Fruit fly (Drosophila melanogaster) whole organism, embryonic: ENCODE data around the gene CG6607.

Experiments
- B-H1 ChIP-seq: fragments of 200-800 bp; sonication (Bioruptor generic); IDR thresholded peaks from 3 replicates; pipeline ENCODE4 v1.3.6; 2022; ENCODE audit warnings: missing biosample characterization, missing genetic modification characterization
- C15 ChIP-seq: fragments of 200-800 bp; sonication (Bioruptor generic); IDR thresholded peaks from 3 replicates; pipeline ENCODE4 v1.3.6; 2022; ENCODE audit warnings: missing biosample characterization, missing genetic modification characterization
- CG11695 ChIP-seq: fragments of 200-800 bp; sonication (Bioruptor generic); IDR thresholded peaks from 3 replicates; pipeline ENCODE4 v1.3.6; 2022; ENCODE audit warnings: missing biosample characterization, missing genetic modification characterization
- CG12104 ChIP-seq: fragments of 200-800 bp; sonication (Bioruptor generic); optimal IDR thresholded peaks from 3 replicates; lab custom pipeline; 2016; ENCODE audit warnings: missing biosample characterization, missing genetic modification characterization
- CG13287 ChIP-seq: fragments of 200-800 bp; sonication (Bioruptor generic); IDR thresholded peaks from 2 replicates; pipeline ENCODE4 v1.3.6; 2022; ENCODE audit warnings: missing biosample characterization, missing genetic modification characterization; ENCODE audit not compliant: partially characterized antibody
- CG13624 ChIP-seq: fragments of 200-800 bp; sonication (Bioruptor generic); optimal IDR thresholded peaks from 2 replicates; lab custom pipeline; 2016; ENCODE audit warnings: missing biosample characterization, missing genetic modification characterization
- CG17328 ChIP-seq: fragments of 200-800 bp; sonication (Bioruptor generic); IDR thresholded peaks from 2 replicates; pipeline ENCODE4 v1.3.6; 2022; ENCODE audit warnings: missing biosample characterization, missing genetic modification characterization
- CG17568 ChIP-seq: fragments of 200-800 bp; sonication (Bioruptor generic); optimal IDR thresholded peaks from 2 replicates; lab custom pipeline; 2018; ENCODE audit warnings: missing biosample characterization, mild to moderate bottlenecking, missing genetic modification characterization, moderate library complexity
- CG2889 ChIP-seq: fragments of 200-800 bp; sonication (Bioruptor generic); IDR thresholded peaks from 3 replicates; pipeline ENCODE4 v1.3.6; 2022; ENCODE audit warnings: missing biosample characterization, missing genetic modification characterization
- CG42726 ChIP-seq: fragments of 200-800 bp; sonication (Bioruptor generic); IDR thresholded peaks from 2 replicates; pipeline ENCODE4 v1.3.6; 2022; ENCODE audit warnings: missing biosample characterization, missing genetic modification characterization; ENCODE audit not compliant: partially characterized antibody
- CG5953 ChIP-seq: fragments of 200-800 bp; sonication (Bioruptor generic); IDR thresholded peaks from 2 replicates; pipeline ENCODE4 v1.3.6; 2022; ENCODE audit warnings: missing biosample characterization, missing genetic modification characterization
- CG6175 ChIP-seq: fragments of 200-800 bp; sonication (Bioruptor generic); IDR thresholded peaks from 3 replicates; pipeline ENCODE4 v1.3.6; 2022; ENCODE audit warnings: missing biosample characterization, missing genetic modification characterization
- CG6689 ChIP-seq: fragments of 200-800 bp; sonication (Bioruptor generic); IDR thresholded peaks from 2 replicates; pipeline ENCODE4 v1.3.6; 2022; ENCODE audit warnings: missing biosample characterization, missing genetic modification characterization
- CG6791 ChIP-seq: fragments of 200-800 bp; sonication (Bioruptor generic); IDR thresholded peaks from 3 replicates; pipeline ENCODE4 v1.3.6; 2022; ENCODE audit warnings: missing biosample characterization, missing genetic modification characterization; ENCODE audit not compliant: partially characterized antibody
- CG8944 ChIP-seq: fragments of 200-800 bp; sonication (Bioruptor generic); optimal IDR thresholded peaks from 3 replicates; lab custom pipeline; 2016; ENCODE audit warnings: missing biosample characterization, missing genetic modification characterization
- CG9215 ChIP-seq: fragments of 200-800 bp; sonication (Bioruptor generic); IDR thresholded peaks from 2 replicates; pipeline ENCODE4 v1.3.6; 2022; ENCODE audit warnings: missing biosample characterization, missing genetic modification characterization
- CTCF ChIP-seq: fragments of 200-800 bp; sonication (Bioruptor generic); optimal IDR thresholded peaks from 2 replicates; lab custom pipeline; 2017; ENCODE audit warnings: missing biosample characterization, mild to moderate bottlenecking, missing genetic modification characterization, moderate library complexity
- Camta ChIP-seq: fragments of 200-800 bp; sonication (Bioruptor generic); optimal IDR thresholded peaks from 2 replicates; lab custom pipeline; 2016; ENCODE audit warnings: missing biosample characterization, missing genetic modification characterization
- Chrac-16 ChIP-seq: fragments of 200-800 bp; sonication (Bioruptor generic); optimal IDR thresholded peaks from 3 replicates; lab custom pipeline; 2016; ENCODE audit warnings: missing biosample characterization, missing genetic modification characterization
- Dfd ChIP-seq, 2 experiments: fragments of >200 bp; optimal IDR thresholded peaks; 2 replicates each; lab custom pipeline; 2017; ENCODE audit warnings: missing biosample characterization in 2 of 2, missing genetic modification characterization in 2 of 2
- Dip3 ChIP-seq: fragments of 200-800 bp; sonication (Bioruptor generic); optimal IDR thresholded peaks from 3 replicates; lab custom pipeline; 2016; ENCODE audit warnings: missing biosample characterization, missing genetic modification characterization
- Ets97D ChIP-seq: fragments of 200-800 bp; sonication (Bioruptor generic); optimal IDR thresholded peaks from 3 replicates; lab custom pipeline; 2016; ENCODE audit warnings: missing biosample characterization, missing genetic modification characterization
- Mad ChIP-seq: fragments of 200-800 bp; sonication (Bioruptor generic); optimal IDR thresholded peaks from 2 replicates; lab custom pipeline; 2016; ENCODE audit warnings: missing biosample characterization, missing genetic modification characterization
- Rx ChIP-seq: fragments of 200-800 bp; sonication (Bioruptor generic); IDR thresholded peaks from 2 replicates; pipeline ENCODE4 v1.3.6; 2022; ENCODE audit warnings: missing biosample characterization, missing genetic modification characterization
- YL-1 ChIP-seq: fragments of 200-800 bp; sonication (Bioruptor generic); optimal IDR thresholded peaks from 3 replicates; lab custom pipeline; 2017; ENCODE audit warnings: missing biosample characterization, mild to moderate bottlenecking, missing genetic modification characterization
- amos ChIP-seq: fragments of 200-800 bp; sonication (Bioruptor generic); IDR thresholded peaks from 2 replicates; pipeline ENCODE4 v1.3.6; 2022; ENCODE audit warnings: missing biosample characterization, missing genetic modification characterization; ENCODE audit not compliant: partially characterized antibody
- aop ChIP-seq: fragments of 200-800 bp; sonication (Bioruptor generic); IDR thresholded peaks from 2 replicates; pipeline ENCODE4 v1.3.6; 2022; ENCODE audit warnings: missing biosample characterization, missing genetic modification characterization
- bowl ChIP-seq: fragments of 200-800 bp; sonication (Bioruptor generic); IDR thresholded peaks from 2 replicates; pipeline ENCODE4 v1.3.6; 2022; ENCODE audit warnings: missing biosample characterization, missing genetic modification characterization
- chif ChIP-seq, 2 experiments: fragments of 200-800 bp; sonication (Bioruptor generic); optimal IDR thresholded peaks; 3 replicates each; lab custom pipeline; 2016; ENCODE audit warnings: missing biosample characterization in 2 of 2, missing genetic modification characterization in 2 of 2
- chn ChIP-seq: fragments of 200-800 bp; sonication (Bioruptor generic); optimal IDR thresholded peaks from 2 replicates; lab custom pipeline; 2016; ENCODE audit warnings: missing biosample characterization, missing genetic modification characterization
- crol ChIP-seq: fragments of 200-800 bp; sonication (Bioruptor generic); IDR thresholded peaks from 2 replicates; pipeline ENCODE4 v1.3.6; 2022; ENCODE audit warnings: missing biosample characterization, missing genetic modification characterization
- crp ChIP-seq, 2 experiments: fragments of 200-800 bp; sonication (Bioruptor generic); optimal IDR thresholded peaks; 2 replicates in 1 of 2; 3 replicates in 1 of 2; lab custom pipeline; 2017; ENCODE audit warnings: missing biosample characterization in 2 of 2, missing genetic modification characterization in 2 of 2, mild to moderate bottlenecking in 1 of 2, moderate library complexity in 1 of 2
- dimm ChIP-seq: fragments of 200-800 bp; sonication (Bioruptor generic); IDR thresholded peaks from 2 replicates; pipeline ENCODE4 v1.3.6; 2022; ENCODE audit warnings: missing biosample characterization, missing genetic modification characterization
- dpn ChIP-seq, 2 experiments: fragments of 200-800 bp; sonication (Bioruptor generic); optimal IDR thresholded peaks; 3 replicates each; lab custom pipeline; 2016; ENCODE audit warnings: missing biosample characterization in 2 of 2, missing genetic modification characterization in 2 of 2
- gro ChIP-seq: fragments of 200-800 bp; sonication (Bioruptor generic); optimal IDR thresholded peaks from 2 replicates; lab custom pipeline; 2016; ENCODE audit warnings: missing biosample characterization, missing genetic modification characterization
- jing ChIP-seq: fragments of 200-800 bp; sonication (Bioruptor generic); optimal IDR thresholded peaks from 2 replicates; lab custom pipeline; 2018; ENCODE audit warnings: missing biosample characterization, mild to moderate bottlenecking, missing genetic modification characterization
- kah ChIP-seq: fragments of 200-800 bp; sonication (Bioruptor generic); optimal IDR thresholded peaks from 2 replicates; lab custom pipeline; 2018; ENCODE audit warnings: missing biosample characterization, mild to moderate bottlenecking, missing genetic modification characterization
- kay ChIP-seq: fragments of 200-800 bp; sonication (Bioruptor generic); optimal IDR thresholded peaks from 2 replicates; lab custom pipeline; 2016; ENCODE audit warnings: missing biosample characterization, missing genetic modification characterization
- lov ChIP-seq, 2 experiments: fragments of 200-800 bp in 1 of 2; fragments of >200 bp in 1 of 2; sonication (Bioruptor generic) in 1 of 2; IDR thresholded peaks in 1 of 2; optimal IDR thresholded peaks in 1 of 2; 2 replicates in 1 of 2; 3 replicates in 1 of 2; pipeline versions ENCODE4 v1.3.6 to Lab custom; 2017 to 2022; ENCODE audit warnings: missing biosample characterization in 1 of 2, missing genetic modification characterization in 1 of 2
- maf-S ChIP-seq: fragments of 200-800 bp; sonication (Bioruptor generic); optimal IDR thresholded peaks from 2 replicates; lab custom pipeline; 2016; ENCODE audit warnings: missing biosample characterization, missing genetic modification characterization
- org-1 ChIP-seq: fragments of 200-800 bp; sonication (Bioruptor generic); optimal IDR thresholded peaks from 2 replicates; lab custom pipeline; 2017; ENCODE audit warnings: missing biosample characterization, missing genetic modification characterization
- prd ChIP-seq, 3 experiments: fragments of >200 bp in 2 of 3; fragments of 200-800 bp in 1 of 3; sonication (Bioruptor generic) in 1 of 3; optimal IDR thresholded peaks in 2 of 3; IDR thresholded peaks in 1 of 3; 2 replicates in 2 of 3; 3 replicates in 1 of 3; pipeline versions ENCODE4 v1.3.6 to Lab custom; 2017 to 2022; ENCODE audit warnings: missing biosample characterization in 1 of 3, missing genetic modification characterization in 1 of 3
- pum ChIP-seq: fragments of 200-800 bp; sonication (Bioruptor generic); optimal IDR thresholded peaks from 2 replicates; lab custom pipeline; 2016; ENCODE audit warnings: missing biosample characterization, missing genetic modification characterization
- ranshi ChIP-seq: fragments of 200-800 bp; sonication (Bioruptor generic); IDR thresholded peaks from 2 replicates; pipeline ENCODE4 v1.3.6; 2022; ENCODE audit warnings: missing biosample characterization, missing genetic modification characterization
- sc ChIP-seq, 3 experiments: fragments of >200 bp in 2 of 3; fragments of 200-800 bp in 1 of 3; sonication (Bioruptor generic) in 1 of 3; optimal IDR thresholded peaks; 2 replicates in 2 of 3; 3 replicates in 1 of 3; lab custom pipeline; 2017; ENCODE audit warnings: mild to moderate bottlenecking in 1 of 3, missing biosample characterization in 1 of 3, missing genetic modification characterization in 1 of 3, missing genetic modification reagents in 1 of 3
- sd ChIP-seq: fragments of 200-800 bp; sonication (Bioruptor generic); optimal IDR thresholded peaks from 3 replicates; lab custom pipeline; 2018; ENCODE audit warnings: missing biosample characterization, mild to moderate bottlenecking, missing genetic modification characterization, moderate library complexity
- shn ChIP-seq: fragments of 200-800 bp; sonication (Bioruptor generic); optimal IDR thresholded peaks from 3 replicates; lab custom pipeline; 2016; ENCODE audit warnings: missing biosample characterization, missing genetic modification characterization
- sob ChIP-seq: fragments of 200-800 bp; sonication (Bioruptor generic); IDR thresholded peaks from 2 replicates; pipeline ENCODE4 v1.3.6; 2022; ENCODE audit warnings: missing biosample characterization, missing genetic modification characterization
- wek ChIP-seq: fragments of 200-800 bp; sonication (Bioruptor generic); optimal IDR thresholded peaks from 3 replicates; lab custom pipeline; 2018; ENCODE audit warnings: missing biosample characterization, mild to moderate bottlenecking, missing genetic modification characterization, moderate library complexity
- zfh1 ChIP-seq: fragments of 200-800 bp; sonication (Bioruptor generic); IDR thresholded peaks from 3 replicates; pipeline ENCODE4 v1.3.6; 2022; ENCODE audit warnings: missing biosample characterization, missing genetic modification characterization

The CG6607 gene

DNA sequence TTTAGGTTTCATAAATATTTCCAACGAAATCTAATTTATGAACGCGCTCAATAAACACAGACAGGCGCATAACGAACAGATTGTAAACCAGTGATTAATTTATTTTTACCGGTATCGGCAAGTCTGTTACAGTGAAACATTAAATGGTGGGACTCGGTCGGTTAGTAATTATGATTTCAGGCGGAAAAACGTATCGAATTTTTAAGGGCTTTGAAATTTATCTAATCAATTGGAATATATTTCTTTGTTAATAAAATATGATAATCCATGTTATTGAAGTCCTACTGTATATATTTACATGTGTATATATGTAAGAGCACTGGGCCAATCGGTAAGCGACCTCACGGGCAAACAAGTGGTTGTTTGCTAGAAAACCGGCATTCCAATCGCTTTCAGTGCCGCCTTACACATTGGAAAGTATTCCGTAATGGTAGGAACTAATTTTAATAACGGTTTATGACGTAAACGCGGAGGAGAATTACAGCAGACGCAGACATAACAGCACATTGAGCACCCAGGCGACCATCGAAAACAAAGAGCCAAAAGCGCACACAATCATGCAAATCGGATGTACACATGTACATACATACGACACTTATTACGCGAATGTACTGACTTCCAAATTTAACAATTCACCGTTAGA is 15.3 kb downstream of the CG6607 start (continued):
- TF ChIP-seq CG17568 (GFP tag; lab: Kevin White, UChicago) (no peak), CG42726 (GFP tag; lab: Robert Waterston, UW) (no peak), jing (GFP tag; lab: Kevin White, UChicago) (peak; percentile 78), CG6791 (GFP tag; lab: Robert Waterston, UW) (no peak), C15 (GFP tag; lab: Robert Waterston, UW) (peak; percentile 93), maf-S (GFP tag; lab: Kevin White, UChicago) (peak; percentile 71), org-1 (peak; percentile 68), zfh1 (GFP tag; lab: Robert Waterston, UW) (peak; percentile 93), YL-1 (GFP tag; lab: Kevin White, UChicago) (peak; percentile 57), Chrac-16 (peak; percentile 91), Mad (GFP tag; lab: Kevin White, UChicago) (peak; percentile 84), amos (GFP tag; lab: Robert Waterston, UW) (no peak), kah (peak; percentile 82), shn (GFP tag; lab: Kevin White, UChicago) (peak; percentile 57), pum (GFP tag; lab: Kevin White, UChicago) (peak; percentile 72), Camta (peak; percentile 89), CG8944 (GFP tag; lab: Kevin White, UChicago) (peak; percentile 71), B-H1 (GFP tag; lab: Robert Waterston, UW) (peak; percentile 94), chn (GFP tag; lab: Kevin White, UChicago) (peak; percentile 83), CG5953 (GFP tag; lab: Robert Waterston, UW) (peak; percentile 90), dimm (GFP tag; lab: Robert Waterston, UW) (peak; percentile 85), CG13287 (GFP tag; lab: Robert Waterston, UW) (no peak), bowl (peak; percentile 95), ranshi (GFP tag; lab: Robert Waterston, UW) (peak; percentile 94), CG6175 (GFP tag; lab: Robert Waterston, UW) (peak; percentile 93), Rx (GFP tag; lab: Robert Waterston, UW) (peak; percentile 84), sc (optimal IDR thresholded peaks at IDR 0.05; lab: Kevin White, UChicago) (no peak), sc (GFP tag; optimal IDR thresholded peaks at IDR 0.05; lab: Kevin White, UChicago) (peak; percentile 59), CG12104 (GFP tag; lab: Kevin White, UChicago) (peak; percentile 92), dpn (GFP tag; optimal IDR thresholded peaks at IDR 0.05; lab: Kevin White, UChicago) (peak; percentile 93 to 96), Ets97D (GFP tag; lab: Kevin White, UChicago) (peak; percentile 78), crp (GFP tag; optimal IDR thresholded peaks at IDR 0.05; lab: Kevin White, UChicago) (peak in 1 of 2 experiments; percentile 48), sob (GFP tag; lab: Robert Waterston, UW) (peak; percentile 97), aop (GFP tag; lab: Robert Waterston, UW) (peak; percentile 85), CG9215 (peak; percentile 90), Dip3 (peak; percentile 90), Dfd (GFP tag; optimal IDR thresholded peaks at IDR 0.05; lab: Kevin White, UChicago) (no peak), CG17328 (GFP tag; lab: Robert Waterston, UW) (peak; percentile 94), chif (GFP tag; optimal IDR thresholded peaks at IDR 0.05; lab: Kevin White, UChicago) (peak; percentile 82 to 88), gro (GFP tag; lab: Kevin White, UChicago) (peak; percentile 95), CG11695 (GFP tag; lab: Robert Waterston, UW) (peak; percentile 96), CTCF (GFP tag; lab: Kevin White, UChicago) (peak; percentile 30), CG13624 (GFP tag; lab: Kevin White, UChicago) (no peak), prd (optimal IDR thresholded peaks at IDR 0.05; lab: Kevin White, UChicago) (no peak), prd (GFP tag; IDR thresholded peaks at IDR 0.05; lab: Robert Waterston, UW) (peak; percentile 96), sd (tag; lab: Kevin White, UChicago) (peak; percentile 91), CG6689 (GFP tag; lab: Robert Waterston, UW) (peak; percentile 93), CG2889 (GFP tag; lab: Robert Waterston, UW) (peak; percentile 91), crol (GFP tag; lab: Robert Waterston, UW) (peak; percentile 56), wek (GFP tag; lab: Kevin White, UChicago) (peak; percentile 65), lov (optimal IDR thresholded peaks at IDR 0.05; lab: Kevin White, UChicago) (no peak), lov (GFP tag; IDR thresholded peaks at IDR 0.05; lab: Robert Waterston, UW) (peak; percentile 93), kay (GFP tag; lab: Kevin White, UChicago) (peak; percentile 76)
